Fruit fly (Drosophila melanogaster): ENCODE measurements around the gene CG17660.

dm6 chr2L:1709316-1709715, 905 bp downstream of the CG17660 start:
- TF ChIP-seq usp (GFP tag; optimal IDR thresholded peaks at IDR 0.05) (no peak), CG8478 (optimal IDR thresholded peaks at IDR 0.05) (no peak), pan (optimal IDR thresholded peaks at IDR 0.05) (no peak)

Measured in whole organism.